Worm (Caenorhabditis elegans) whole organism, L3 larva: ENCODE results near the gene Y76A2B.4.

Source experiments
- R02D3.7 ChIP-seq: fragments of 150-350 bp; optimal IDR thresholded peaks from 2 replicates; lab custom pipeline; 2014; ENCODE audit warnings: missing biosample characterization, missing genetic modification characterization
- aly-2 ChIP-seq: fragments of 150-350 bp; optimal IDR thresholded peaks from 2 replicates; lab custom pipeline; 2014; ENCODE audit warnings: missing biosample characterization, missing genetic modification characterization
- ceh-28 ChIP-seq: fragments of 150-350 bp; optimal IDR thresholded peaks from 2 replicates; lab custom pipeline; 2014; ENCODE audit warnings: missing biosample characterization, missing genetic modification reagents, missing genetic modification characterization
- elt-1 ChIP-seq: fragments of 150-350 bp; optimal IDR thresholded peaks from 2 replicates; lab custom pipeline; 2014; ENCODE audit warnings: missing biosample characterization, missing genetic modification characterization
- lsy-12 ChIP-seq: sonication (generic microtip); optimal IDR thresholded peaks from 2 replicates; lab custom pipeline; 2016; ENCODE audit warnings: mild to moderate bottlenecking, missing genetic modification characterization, missing compliant biosample characterization
- mdl-1 ChIP-seq: fragments of 150-350 bp; optimal IDR thresholded peaks from 2 replicates; lab custom pipeline; 2014; ENCODE audit warnings: missing biosample characterization, missing genetic modification characterization
- nfya-1 ChIP-seq: sonication (generic microtip); optimal IDR thresholded peaks from 2 replicates; lab custom pipeline; 2017; ENCODE audit warnings: missing genetic modification characterization, mild to moderate bottlenecking, missing compliant biosample characterization, antibody characterized with exemption, moderate library complexity; ENCODE audit not compliant: insufficient read depth
- nhr-28 ChIP-seq: fragments of 150-350 bp; optimal IDR thresholded peaks from 2 replicates; lab custom pipeline; 2014; ENCODE audit warnings: missing biosample characterization, missing genetic modification characterization
- pqm-1 ChIP-seq: fragments of 150-350 bp; optimal IDR thresholded peaks from 2 replicates; lab custom pipeline; 2017; ENCODE audit warnings: missing biosample characterization, missing genetic modification characterization, inconsistent platforms
- snpc-4 ChIP-seq: fragments of 150-350 bp; optimal IDR thresholded peaks from 2 replicates; lab custom pipeline; 2014; ENCODE audit warnings: missing biosample characterization, missing genetic modification characterization
- zag-1 ChIP-seq: fragments of 150-350 bp; optimal IDR thresholded peaks from 2 replicates; lab custom pipeline; 2014; ENCODE audit warnings: missing biosample characterization, missing genetic modification characterization

ce11 chrIII:13518437-13518836 lies 28.1 kb downstream of the Y76A2B.4 start:
- TF ChIP-seq snpc-4 (tag; lab: Kevin White, UChicago) (no peak), mdl-1 (tag; lab: Kevin White, UChicago) (no peak), nfya-1 (tag; lab: Kevin White, UChicago) (no peak), lsy-12 (tag; lab: Kevin White, UChicago) (no peak), elt-1 (no peak), zag-1 (no peak), R02D3.7 (no peak), nhr-28 (tag; lab: Kevin White, UChicago) (no peak), aly-2 (no peak), ceh-28 (tag; lab: Kevin White, UChicago) (no peak), pqm-1 (tag; lab: Kevin White, UChicago) (no peak)
